Fruit fly (Drosophila melanogaster) whole organism, embryonic: Measurements from ENCODE around the gene Irc.

ENCODE experiments used
- CG10462 ChIP-seq: fragments of 200-800 bp; sonication (Bioruptor generic); optimal IDR thresholded peaks from 2 replicates; lab custom pipeline; 2016; ENCODE audit warnings: missing biosample characterization, missing genetic modification characterization
- CG11247 ChIP-seq: fragments of 200-800 bp; sonication (Bioruptor generic); IDR thresholded peaks from 2 replicates; pipeline ENCODE4 v1.3.6; 2022; ENCODE audit warnings: missing biosample characterization, missing genetic modification characterization
- CG11695 ChIP-seq: fragments of 200-800 bp; sonication (Bioruptor generic); IDR thresholded peaks from 3 replicates; pipeline ENCODE4 v1.3.6; 2022; ENCODE audit warnings: missing biosample characterization, missing genetic modification characterization
- CG12104 ChIP-seq: fragments of 200-800 bp; sonication (Bioruptor generic); optimal IDR thresholded peaks from 3 replicates; lab custom pipeline; 2016; ENCODE audit warnings: missing biosample characterization, missing genetic modification characterization
- CG12219 ChIP-seq: fragments of 200-800 bp; sonication (Bioruptor generic); optimal IDR thresholded peaks from 3 replicates; lab custom pipeline; 2018; ENCODE audit warnings: missing biosample characterization, mild to moderate bottlenecking, missing genetic modification characterization
- CG12236 ChIP-seq: fragments of 200-800 bp; sonication (Bioruptor generic); optimal IDR thresholded peaks from 2 replicates; lab custom pipeline; 2016; ENCODE audit warnings: missing biosample characterization, missing genetic modification characterization
- CG13424 ChIP-seq: fragments of 200-800 bp; sonication (Bioruptor generic); optimal IDR thresholded peaks from 2 replicates; lab custom pipeline; 2019; ENCODE audit warnings: missing biosample characterization, mild to moderate bottlenecking, missing genetic modification characterization, moderate library complexity
- CG1832 ChIP-seq: fragments of 200-800 bp; sonication (Bioruptor generic); optimal IDR thresholded peaks from 2 replicates; lab custom pipeline; 2017; ENCODE audit warnings: missing biosample characterization, mild to moderate bottlenecking, missing genetic modification characterization, inconsistent platforms
- CG31388 ChIP-seq: fragments of 200-800 bp; sonication (Bioruptor generic); optimal IDR thresholded peaks from 2 replicates; lab custom pipeline; 2016; ENCODE audit warnings: missing biosample characterization, missing genetic modification characterization
- CG3838 ChIP-seq: fragments of 200-800 bp; sonication (Bioruptor generic); optimal IDR thresholded peaks from 3 replicates; lab custom pipeline; 2016; ENCODE audit warnings: missing biosample characterization, missing genetic modification characterization
- CG5245 ChIP-seq: fragments of 200-800 bp; sonication (Bioruptor generic); optimal IDR thresholded peaks from 3 replicates; lab custom pipeline; 2016; ENCODE audit warnings: missing biosample characterization, missing genetic modification characterization
- CG6813 ChIP-seq: fragments of 200-800 bp; sonication (Bioruptor generic); optimal IDR thresholded peaks from 2 replicates; lab custom pipeline; 2017; ENCODE audit warnings: missing biosample characterization, missing genetic modification characterization, mild to moderate bottlenecking, moderate library complexity, missing genetic modification reagents
- CG7271 ChIP-seq: fragments of 200-800 bp; sonication (Bioruptor generic); optimal IDR thresholded peaks from 2 replicates; lab custom pipeline; 2018; ENCODE audit warnings: missing biosample characterization, mild to moderate bottlenecking, missing genetic modification characterization, moderate library complexity
- CG7556 ChIP-seq: fragments of 200-800 bp; sonication (Bioruptor generic); optimal IDR thresholded peaks from 2 replicates; lab custom pipeline; 2017; ENCODE audit warnings: missing biosample characterization, mild to moderate bottlenecking, missing genetic modification characterization
- Camta ChIP-seq: fragments of 200-800 bp; sonication (Bioruptor generic); optimal IDR thresholded peaks from 2 replicates; lab custom pipeline; 2016; ENCODE audit warnings: missing biosample characterization, missing genetic modification characterization
- Dbx ChIP-seq: fragments of 200-800 bp; sonication (Bioruptor generic); IDR thresholded peaks from 3 replicates; pipeline ENCODE4 v1.3.6; 2022; ENCODE audit warnings: missing biosample characterization, missing genetic modification characterization
- Deaf1 ChIP-seq: fragments of 200-800 bp; optimal IDR thresholded peaks from 3 replicates; lab custom pipeline; 2019; ENCODE audit warnings: missing biosample characterization, mild to moderate bottlenecking, missing genetic modification characterization, moderate library complexity
- Ets97D ChIP-seq: fragments of 200-800 bp; sonication (Bioruptor generic); optimal IDR thresholded peaks from 3 replicates; lab custom pipeline; 2016; ENCODE audit warnings: missing biosample characterization, missing genetic modification characterization
- Hr51 ChIP-seq, 2 experiments: fragments of 200-800 bp; sonication (Bioruptor generic); optimal IDR thresholded peaks; 2 replicates in 1 of 2; 3 replicates in 1 of 2; lab custom pipeline; 2016 to 2018; ENCODE audit warnings: missing biosample characterization in 2 of 2, missing genetic modification characterization in 2 of 2, mild to moderate bottlenecking in 1 of 2, moderate library complexity in 1 of 2
- Hr78 ChIP-seq, 2 experiments: fragments of 200-800 bp in 1 of 2; fragments of >200 bp in 1 of 2; sonication (Bioruptor generic) in 1 of 2; optimal IDR thresholded peaks; 2 replicates each; lab custom pipeline; 2017 to 2019; ENCODE audit warnings: missing biosample characterization in 2 of 2, missing genetic modification characterization in 2 of 2, mild to moderate bottlenecking in 1 of 2, moderate library complexity in 1 of 2
- Kr ChIP-seq: fragments of 200-800 bp; sonication (Bioruptor generic); optimal IDR thresholded peaks from 2 replicates; lab custom pipeline; 2017; ENCODE audit warnings: missing biosample characterization, mild to moderate bottlenecking, missing genetic modification characterization
- Meics ChIP-seq: fragments of 200-800 bp; sonication (Bioruptor generic); optimal IDR thresholded peaks from 2 replicates; lab custom pipeline; 2017; ENCODE audit warnings: missing biosample characterization, mild to moderate bottlenecking, missing genetic modification characterization
- Oaz ChIP-seq: fragments of 200-800 bp; sonication (Bioruptor generic); IDR thresholded peaks from 2 replicates; pipeline ENCODE4 v1.3.6; 2022; ENCODE audit warnings: missing biosample characterization, missing genetic modification characterization
- PHDP ChIP-seq: fragments of 200-800 bp; sonication (Bioruptor generic); optimal IDR thresholded peaks from 3 replicates; lab custom pipeline; 2018; ENCODE audit warnings: missing biosample characterization, mild to moderate bottlenecking, missing genetic modification characterization, moderate library complexity
- Pdp1 ChIP-seq, 2 experiments: fragments of 200-800 bp; sonication (Bioruptor generic); optimal IDR thresholded peaks; 3 replicates each; lab custom pipeline; 2016; ENCODE audit warnings: missing biosample characterization in 2 of 2, missing genetic modification characterization in 2 of 2, mild to moderate bottlenecking in 1 of 2, moderate library complexity in 1 of 2
- Ptx1 ChIP-seq: fragments of 200-800 bp; sonication (Bioruptor generic); IDR thresholded peaks from 2 replicates; pipeline ENCODE4 v1.3.6; 2022; ENCODE audit warnings: missing biosample characterization, missing genetic modification characterization
- Sox100B ChIP-seq: fragments of 200-800 bp; sonication (Bioruptor generic); optimal IDR thresholded peaks from 3 replicates; lab custom pipeline; 2018; ENCODE audit warnings: missing biosample characterization, mild to moderate bottlenecking, missing genetic modification characterization
- Taf1 ChIP-seq: fragments of 200-800 bp; sonication (Bioruptor generic); IDR thresholded peaks from 2 replicates; pipeline ENCODE4 v1.3.6; 2022; ENCODE audit warnings: missing biosample characterization, missing genetic modification characterization
- az2 ChIP-seq: fragments of 200-800 bp; sonication (Bioruptor generic); optimal IDR thresholded peaks from 3 replicates; lab custom pipeline; 2016; ENCODE audit warnings: missing biosample characterization, missing genetic modification characterization
- bbx ChIP-seq: fragments of 200-800 bp; sonication (Bioruptor generic); IDR thresholded peaks from 2 replicates; pipeline ENCODE4 v1.3.6; 2022; ENCODE audit warnings: missing biosample characterization, missing genetic modification characterization; ENCODE audit not compliant: partially characterized antibody
- ewg ChIP-seq: fragments of 200-800 bp; sonication (Bioruptor generic); optimal IDR thresholded peaks from 3 replicates; lab custom pipeline; 2017; ENCODE audit warnings: mild to moderate bottlenecking, missing biosample characterization, missing genetic modification reagents, missing genetic modification characterization
- fd96Cb ChIP-seq: fragments of 200-800 bp; sonication (Bioruptor generic); optimal IDR thresholded peaks from 2 replicates; lab custom pipeline; 2018; ENCODE audit warnings: missing biosample characterization, mild to moderate bottlenecking, missing genetic modification characterization, moderate library complexity
- hbn ChIP-seq: fragments of 200-800 bp; sonication (Bioruptor generic); IDR thresholded peaks from 2 replicates; pipeline ENCODE4 v1.3.6; 2022; ENCODE audit warnings: missing biosample characterization, missing genetic modification characterization; ENCODE audit not compliant: partially characterized antibody
- kah ChIP-seq: fragments of 200-800 bp; sonication (Bioruptor generic); optimal IDR thresholded peaks from 2 replicates; lab custom pipeline; 2018; ENCODE audit warnings: missing biosample characterization, mild to moderate bottlenecking, missing genetic modification characterization
- knrl ChIP-seq: fragments of 200-800 bp; sonication (Bioruptor generic); IDR thresholded peaks from 3 replicates; pipeline ENCODE4 v1.3.6; 2022; ENCODE audit warnings: missing biosample characterization, missing genetic modification characterization; ENCODE audit not compliant: partially characterized antibody
- lab ChIP-seq: fragments of 200-800 bp; sonication (Bioruptor generic); optimal IDR thresholded peaks from 3 replicates; lab custom pipeline; 2017; ENCODE audit warnings: missing biosample characterization, missing genetic modification characterization, mild to moderate bottlenecking, moderate library complexity, missing genetic modification reagents
- oc ChIP-seq: fragments of 200-800 bp; sonication (Bioruptor generic); optimal IDR thresholded peaks from 2 replicates; lab custom pipeline; 2018; ENCODE audit warnings: missing biosample characterization, mild to moderate bottlenecking, missing genetic modification characterization, moderate library complexity
- otp ChIP-seq: fragments of 200-800 bp; sonication (Bioruptor generic); IDR thresholded peaks from 3 replicates; pipeline ENCODE4, ENCODE4 v1.3.6; 2022; ENCODE audit warnings: missing biosample characterization, missing genetic modification characterization
- p53 ChIP-seq: fragments of 200-800 bp; sonication (Bioruptor generic); optimal IDR thresholded peaks from 2 replicates; lab custom pipeline; 2016; ENCODE audit warnings: missing biosample characterization, missing genetic modification characterization
- rib ChIP-seq: fragments of 200-800 bp; sonication (Bioruptor generic); IDR thresholded peaks from 2 replicates; pipeline ENCODE4 v1.3.6; 2022; ENCODE audit warnings: missing biosample characterization, missing genetic modification characterization
- seq ChIP-seq: fragments of 200-800 bp; sonication (Bioruptor generic); IDR thresholded peaks from 2 replicates; pipeline ENCODE4 v1.3.6; 2022; ENCODE audit warnings: missing biosample characterization, missing genetic modification characterization
- so ChIP-seq: fragments of 200-800 bp; sonication (Bioruptor generic); IDR thresholded peaks from 3 replicates; pipeline ENCODE4 v1.3.6; 2022; ENCODE audit warnings: missing biosample characterization, missing genetic modification characterization
- sug ChIP-seq: fragments of 200-800 bp; optimal IDR thresholded peaks from 2 replicates; lab custom pipeline; 2019; ENCODE audit warnings: missing biosample characterization, mild to moderate bottlenecking, missing genetic modification characterization, moderate library complexity
- tap ChIP-seq: fragments of 200-800 bp; optimal IDR thresholded peaks from 3 replicates; lab custom pipeline; 2019; ENCODE audit warnings: missing biosample characterization, mild to moderate bottlenecking, missing genetic modification characterization, moderate library complexity
- wdn ChIP-seq: fragments of 200-800 bp; sonication (Bioruptor generic); IDR thresholded peaks from 2 replicates; pipeline ENCODE4 v1.3.6; 2022; ENCODE audit warnings: missing biosample characterization, missing genetic modification characterization
- wek ChIP-seq: fragments of 200-800 bp; sonication (Bioruptor generic); optimal IDR thresholded peaks from 3 replicates; lab custom pipeline; 2018; ENCODE audit warnings: missing biosample characterization, mild to moderate bottlenecking, missing genetic modification characterization, moderate library complexity
- wor ChIP-seq: fragments of 200-800 bp; sonication (Bioruptor generic); IDR thresholded peaks from 2 replicates; pipeline ENCODE4 v1.3.6; 2022; ENCODE audit warnings: missing biosample characterization, missing genetic modification characterization

The Irc gene

DNA sequence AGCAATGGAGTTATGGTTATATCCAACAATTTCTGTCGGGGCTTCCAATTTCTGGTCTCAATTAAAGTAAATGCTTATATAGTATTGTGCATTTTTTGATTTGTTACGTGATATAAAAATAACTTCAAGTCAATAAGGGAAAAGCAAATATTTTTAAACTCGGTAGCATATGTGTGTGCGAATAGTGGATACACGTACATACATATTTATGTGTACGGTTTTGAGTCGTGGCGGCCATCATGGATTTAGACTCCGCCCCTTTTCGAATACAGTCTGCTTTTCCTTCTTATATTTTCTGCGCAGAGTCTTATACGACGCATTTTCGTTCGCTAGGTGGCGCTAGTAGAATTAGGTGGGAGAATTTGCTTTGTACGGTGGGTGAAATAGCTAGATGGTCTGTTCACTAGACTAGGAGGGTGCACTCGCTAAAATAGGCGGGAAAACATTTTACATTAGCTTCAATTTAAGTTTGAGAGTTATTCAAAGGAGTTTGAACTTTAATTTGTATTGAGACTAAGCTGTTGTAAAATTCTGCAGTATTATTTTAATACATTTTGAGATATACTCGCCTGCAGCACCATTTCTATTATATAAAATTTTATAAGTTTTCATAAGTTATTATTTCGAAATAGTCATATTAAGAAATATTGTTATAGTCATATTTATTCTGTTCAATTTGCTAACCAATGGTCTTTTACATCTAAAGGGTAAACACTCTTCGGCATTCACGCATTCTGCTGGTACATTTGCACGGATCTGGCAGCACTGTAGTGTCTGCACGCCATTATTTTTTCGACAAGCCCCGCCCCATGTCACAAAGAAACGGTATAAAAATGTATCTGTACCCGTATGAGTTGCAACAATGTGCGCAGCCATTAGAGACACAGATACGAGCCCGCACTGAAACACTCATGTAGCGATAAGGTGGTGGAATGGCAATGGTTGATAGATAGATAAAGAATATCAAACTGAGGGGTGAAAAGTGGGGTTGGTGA is 33.0 kb upstream of the Irc start (continued):
- peak; percentile 53; the same call in 1 of the 3 replicates for TF ChIP-seq knrl (GFP tag; lab: Robert Waterston, UW)
- TF ChIP-seq oc (tag; lab: Kevin White, UChicago): peak; percentile 68
- peak; percentile 63 for TF ChIP-seq Dbx (GFP tag; lab: Robert Waterston, UW)
- no peak for TF ChIP-seq Oaz (GFP tag; lab: Robert Waterston, UW)
- no peak; the same call in 1 of the 2 replicates for TF ChIP-seq CG11247
- TF ChIP-seq PHDP (tag; lab: Kevin White, UChicago): no peak
- no peak for TF ChIP-seq Deaf1
- peak; percentile 80 for TF ChIP-seq CG13424
- no peak for TF ChIP-seq bbx (GFP tag; lab: Robert Waterston, UW)
- TF ChIP-seq CG10462: peak; percentile 65
- TF ChIP-seq fd96Cb (tag; lab: Kevin White, UChicago): peak; percentile 62
- TF ChIP-seq Hr78 (GFP tag; optimal IDR thresholded peaks at IDR 0.05; lab: Kevin White, UChicago): no peak
- TF ChIP-seq Ptx1 (GFP tag; lab: Robert Waterston, UW): peak; percentile 45
- TF ChIP-seq CG1832 (GFP tag; lab: Kevin White, UChicago): no peak
- peak; percentile 63 for TF ChIP-seq CG12104 (GFP tag; lab: Kevin White, UChicago)
- TF ChIP-seq ewg (GFP tag; lab: Kevin White, UChicago): peak; percentile 64
- TF ChIP-seq Pdp1 (GFP tag; optimal IDR thresholded peaks at IDR 0.05; lab: Kevin White, UChicago): peak in 1 of 2 experiments; percentile 25
- no peak for TF ChIP-seq Meics (GFP tag; lab: Kevin White, UChicago)
- peak; percentile 39 for TF ChIP-seq CG3838
- TF ChIP-seq CG7271: no peak
- peak; percentile 10 for TF ChIP-seq Camta (GFP tag; lab: Kevin White, UChicago)
- TF ChIP-seq CG5245 (GFP tag; lab: Kevin White, UChicago): peak; percentile 44
- TF ChIP-seq so: peak; percentile 64; the same call in 2 of the 3 replicates
- peak; percentile 72 for TF ChIP-seq az2
- TF ChIP-seq otp: 0 out of 3 replicates have a peak, but pooled peaks have one; percentile 14
- no peak for TF ChIP-seq CG12236 (GFP tag; lab: Kevin White, UChicago)
- TF ChIP-seq CG12219 (GFP tag; lab: Kevin White, UChicago): peak; percentile 57
- no peak for TF ChIP-seq sug (tag; lab: Kevin White, UChicago)
- TF ChIP-seq hbn: no peak
- TF ChIP-seq Sox100B (GFP tag; lab: Kevin White, UChicago): peak; percentile 64
- no peak for TF ChIP-seq Kr (GFP tag; lab: Kevin White, UChicago)
- TF ChIP-seq CG11695: peak; percentile 54; the same call in 1 of the 3 replicates
- TF ChIP-seq lab (GFP tag; lab: Kevin White, UChicago): no peak
- TF ChIP-seq CG31388 (GFP tag; lab: Kevin White, UChicago): no peak
- TF ChIP-seq wor (GFP tag; lab: Robert Waterston, UW): no peak
- TF ChIP-seq p53 (GFP tag; lab: Kevin White, UChicago): no peak
- 0 out of 2 replicates have a peak, but pooled peaks have one; percentile 15 for TF ChIP-seq wdn (GFP tag; lab: Robert Waterston, UW)
- peak; percentile 95 for TF ChIP-seq seq
- no peak for TF ChIP-seq CG7556 (GFP tag; lab: Kevin White, UChicago)
- peak in 1 of 2 experiments; percentile 41 for TF ChIP-seq Hr51 (GFP tag; optimal IDR thresholded peaks at IDR 0.05; lab: Kevin White, UChicago)
- no peak for TF ChIP-seq CG6813 (GFP tag; lab: Kevin White, UChicago)
- 0 out of 2 replicates have a peak, but pooled peaks have one; percentile 13 for TF ChIP-seq Taf1 (GFP tag; lab: Robert Waterston, UW)
- 0 out of 2 replicates have a peak, but pooled peaks have one; percentile 45 for TF ChIP-seq rib
- peak; percentile 41 for TF ChIP-seq Ets97D (GFP tag; lab: Kevin White, UChicago)
- peak; percentile 47 for TF ChIP-seq tap (tag; lab: Kevin White, UChicago)
- no peak for TF ChIP-seq wek (GFP tag; lab: Kevin White, UChicago)
- no peak for TF ChIP-seq kah
